Worm (Caenorhabditis elegans): Measurements from ENCODE around the gene chca-1.

- no peak for TF ChIP-seq W03F9.2 (tag; optimal IDR thresholded peaks at IDR 0.05)
- TF ChIP-seq dao-5 (tag; optimal IDR thresholded peaks at IDR 0.05): no peak
Observed at ce11 chrIV:9618836-9619235, 32.4 kb upstream of the chca-1 start.
